Fruit fly (Drosophila melanogaster): ENCODE measurements around the gene cwo.

DNA sequence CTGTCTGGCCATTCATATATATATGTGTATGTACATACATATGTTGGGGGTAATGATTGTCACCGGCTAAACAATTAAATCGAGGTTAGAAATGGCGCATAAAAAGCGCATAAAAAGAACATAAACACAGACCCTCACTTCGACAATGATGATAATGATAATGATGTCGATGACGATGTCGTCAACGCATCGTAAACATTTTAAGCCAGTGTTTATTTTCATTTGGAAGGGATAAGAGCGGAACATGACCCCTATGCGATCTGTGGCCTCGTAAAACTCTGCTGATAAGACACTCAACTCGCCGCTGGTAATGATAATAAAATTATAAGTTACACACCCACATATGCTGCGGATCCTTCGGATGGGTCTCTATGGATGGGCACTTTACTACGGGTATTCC, 43.0 kb downstream of the cwo start:
- no peak for TF ChIP-seq fd85E (GFP tag; optimal IDR thresholded peaks at IDR 0.05)
- no peak for TF ChIP-seq CG11902 (GFP tag; optimal IDR thresholded peaks at IDR 0.05)
- no peak for TF ChIP-seq CG34406 (GFP tag; optimal IDR thresholded peaks at IDR 0.05)
- TF ChIP-seq dac (GFP tag; optimal IDR thresholded peaks at IDR 0.05): no peak
- no peak for TF ChIP-seq CG6276 (GFP tag; optimal IDR thresholded peaks at IDR 0.05)
- TF ChIP-seq CG11294 (GFP tag; IDR thresholded peaks at IDR 0.05): no peak
- TF ChIP-seq esn (GFP tag; optimal IDR thresholded peaks at IDR 0.05): no peak

Data from whole organism, prepupa.